Fruit fly (Drosophila melanogaster) whole organism, embryonic: ENCODE results near the gene CG33767.

ENCODE experiments used
- CG10366 ChIP-seq: fragments of 200-800 bp; sonication (Bioruptor generic); IDR thresholded peaks from 2 replicates; pipeline ENCODE4 v1.3.6; 2022; ENCODE audit warnings: missing biosample characterization, missing genetic modification characterization
- CG10979 ChIP-seq: fragments of 200-800 bp; sonication (Bioruptor generic); optimal IDR thresholded peaks from 2 replicates; lab custom pipeline; 2018; ENCODE audit warnings: missing biosample characterization, mild to moderate bottlenecking, missing genetic modification characterization, moderate library complexity
- CG12769 ChIP-seq: fragments of 200-800 bp; sonication (Bioruptor generic); optimal IDR thresholded peaks from 2 replicates; lab custom pipeline; 2019; ENCODE audit warnings: missing biosample characterization, mild to moderate bottlenecking, missing genetic modification characterization, moderate library complexity
- CG13775 ChIP-seq: fragments of 200-800 bp; sonication (Bioruptor generic); optimal IDR thresholded peaks from 3 replicates; lab custom pipeline; 2017; ENCODE audit warnings: missing biosample characterization, mild to moderate bottlenecking, missing genetic modification characterization
- CG1603 ChIP-seq: fragments of 200-800 bp; sonication (Bioruptor generic); optimal IDR thresholded peaks from 2 replicates; lab custom pipeline; 2019; ENCODE audit warnings: missing biosample characterization, mild to moderate bottlenecking, missing genetic modification characterization, moderate library complexity
- CG17328 ChIP-seq: fragments of 200-800 bp; sonication (Bioruptor generic); IDR thresholded peaks from 2 replicates; pipeline ENCODE4 v1.3.6; 2022; ENCODE audit warnings: missing biosample characterization, missing genetic modification characterization
- CG17359 ChIP-seq: fragments of 200-800 bp; sonication (Bioruptor generic); optimal IDR thresholded peaks from 3 replicates; lab custom pipeline; 2018; ENCODE audit warnings: missing biosample characterization, mild to moderate bottlenecking, missing genetic modification characterization, moderate library complexity
- CG17802 ChIP-seq: fragments of 200-800 bp; sonication (Bioruptor generic); optimal IDR thresholded peaks from 2 replicates; lab custom pipeline; 2018; ENCODE audit warnings: missing biosample characterization, mild to moderate bottlenecking, missing genetic modification characterization, moderate library complexity
- CG18599 ChIP-seq: fragments of 200-800 bp; sonication (Bioruptor generic); optimal IDR thresholded peaks from 3 replicates; lab custom pipeline; 2017; ENCODE audit warnings: missing biosample characterization, missing genetic modification characterization, mild to moderate bottlenecking, moderate library complexity, missing genetic modification reagents
- CG2678 ChIP-seq: fragments of 200-800 bp; sonication (Bioruptor generic); optimal IDR thresholded peaks from 3 replicates; lab custom pipeline; 2019; ENCODE audit warnings: missing biosample characterization, mild to moderate bottlenecking, missing genetic modification characterization, moderate library complexity
- CG30431 ChIP-seq: fragments of 200-800 bp; sonication (Bioruptor generic); optimal IDR thresholded peaks from 2 replicates; lab custom pipeline; 2017; ENCODE audit warnings: missing biosample characterization, missing genetic modification characterization
- CG31441 ChIP-seq: fragments of 200-800 bp; sonication (Bioruptor generic); IDR thresholded peaks from 2 replicates; pipeline ENCODE4 v1.3.6; 2022; ENCODE audit warnings: missing biosample characterization, missing genetic modification characterization
- CG32532 ChIP-seq: fragments of 200-800 bp; sonication (Bioruptor generic); IDR thresholded peaks from 2 replicates; pipeline ENCODE4 v1.3.6; 2022; ENCODE audit warnings: missing biosample characterization, missing genetic modification characterization
- CG34422 ChIP-seq: fragments of 200-800 bp; sonication (Bioruptor generic); IDR thresholded peaks from 3 replicates; pipeline ENCODE4 v1.3.6; 2022; ENCODE audit warnings: missing biosample characterization, missing genetic modification characterization
- CG8290 ChIP-seq, 3 experiments: fragments of 200-800 bp; sonication (Bioruptor generic); optimal IDR thresholded peaks; 2 replicates each; lab custom pipeline; 2016 to 2019; ENCODE audit warnings: missing biosample characterization in 3 of 3, missing genetic modification characterization in 3 of 3, mild to moderate bottlenecking in 2 of 3, moderate library complexity in 1 of 3
- CG8388 ChIP-seq: fragments of 200-800 bp; sonication (Bioruptor generic); optimal IDR thresholded peaks from 2 replicates; lab custom pipeline; 2019; ENCODE audit warnings: missing biosample characterization, mild to moderate bottlenecking, missing genetic modification characterization, moderate library complexity
- Chrac-16 ChIP-seq: fragments of 200-800 bp; sonication (Bioruptor generic); optimal IDR thresholded peaks from 3 replicates; lab custom pipeline; 2016; ENCODE audit warnings: missing biosample characterization, missing genetic modification characterization
- CoRest ChIP-seq: fragments of 200-800 bp; sonication (Bioruptor generic); optimal IDR thresholded peaks from 3 replicates; lab custom pipeline; 2018; ENCODE audit warnings: missing biosample characterization, mild to moderate bottlenecking, missing genetic modification characterization, moderate library complexity
- Ets65A ChIP-seq: fragments of 200-800 bp; sonication (Bioruptor generic); peaks from one replicate; lab custom pipeline; 2016; ENCODE audit warnings: missing biosample characterization, missing genetic modification characterization
- GATAe ChIP-seq: fragments of 200-800 bp; sonication (Bioruptor generic); conservative IDR thresholded peaks from 2 replicates; pipeline ENCODE4 v1.3.6; 2022; ENCODE audit warnings: missing biosample characterization, missing genetic modification characterization
- H15 ChIP-seq: fragments of 200-800 bp; sonication (Bioruptor generic); IDR thresholded peaks from 3 replicates; pipeline ENCODE4 v1.3.6; 2022; ENCODE audit warnings: missing biosample characterization, missing genetic modification characterization
- HLH54F ChIP-seq: fragments of 200-800 bp; sonication (Bioruptor generic); optimal IDR thresholded peaks from 3 replicates; lab custom pipeline; 2016; ENCODE audit warnings: missing biosample characterization, missing genetic modification characterization
- Hand ChIP-seq: fragments of 200-800 bp; sonication (Bioruptor generic); optimal IDR thresholded peaks from 2 replicates; lab custom pipeline; 2017; ENCODE audit warnings: mild to moderate bottlenecking, missing biosample characterization, missing genetic modification reagents, missing genetic modification characterization
- Hsf ChIP-seq: fragments of 200-800 bp; sonication (Bioruptor generic); optimal IDR thresholded peaks from 3 replicates; lab custom pipeline; 2016; ENCODE audit warnings: missing biosample characterization, missing genetic modification characterization
- NC2α ChIP-seq: fragments of 200-800 bp; sonication (Bioruptor generic); optimal IDR thresholded peaks from 2 replicates; lab custom pipeline; 2016; ENCODE audit warnings: missing biosample characterization, missing genetic modification characterization
- Opbp ChIP-seq: fragments of 200-800 bp; sonication (Bioruptor generic); IDR thresholded peaks from 3 replicates; pipeline ENCODE4 v1.3.6; 2022; ENCODE audit warnings: missing biosample characterization, missing genetic modification characterization; ENCODE audit not compliant: partially characterized antibody
- Sox102F ChIP-seq: fragments of 200-800 bp; sonication (Bioruptor generic); optimal IDR thresholded peaks from 2 replicates; lab custom pipeline; 2018; ENCODE audit warnings: missing biosample characterization, mild to moderate bottlenecking, missing genetic modification characterization, moderate library complexity
- Xbp1 ChIP-seq: fragments of 200-800 bp; sonication (Bioruptor generic); optimal IDR thresholded peaks from 3 replicates; lab custom pipeline; 2016; ENCODE audit warnings: missing biosample characterization, mild to moderate bottlenecking, missing genetic modification characterization
- aop ChIP-seq: fragments of 200-800 bp; sonication (Bioruptor generic); IDR thresholded peaks from 2 replicates; pipeline ENCODE4 v1.3.6; 2022; ENCODE audit warnings: missing biosample characterization, missing genetic modification characterization
- az2 ChIP-seq: fragments of 200-800 bp; sonication (Bioruptor generic); optimal IDR thresholded peaks from 3 replicates; lab custom pipeline; 2016; ENCODE audit warnings: missing biosample characterization, missing genetic modification characterization
- ci ChIP-seq: fragments of 200-800 bp; sonication (Bioruptor generic); IDR thresholded peaks from 3 replicates; pipeline ENCODE4 v1.3.6; 2022; ENCODE audit warnings: missing biosample characterization, missing genetic modification characterization
- dmrt99B ChIP-seq: fragments of 200-800 bp; sonication (Bioruptor generic); optimal IDR thresholded peaks from 2 replicates; lab custom pipeline; 2018; ENCODE audit warnings: missing biosample characterization, mild to moderate bottlenecking, missing genetic modification characterization, moderate library complexity
- esg ChIP-seq: fragments of 200-800 bp; sonication (Bioruptor generic); conservative IDR thresholded peaks from 2 replicates; pipeline ENCODE4 v1.3.6; 2022; ENCODE audit warnings: missing biosample characterization, missing genetic modification characterization
- eve ChIP-seq, 2 experiments: fragments of >200 bp; optimal IDR thresholded peaks; 2 replicates each; lab custom pipeline; 2017; ENCODE audit warnings: missing biosample characterization in 2 of 2, missing genetic modification characterization in 2 of 2
- ewg ChIP-seq: fragments of 200-800 bp; sonication (Bioruptor generic); optimal IDR thresholded peaks from 3 replicates; lab custom pipeline; 2017; ENCODE audit warnings: mild to moderate bottlenecking, missing biosample characterization, missing genetic modification reagents, missing genetic modification characterization
- gcm2 ChIP-seq: fragments of 200-800 bp; sonication (Bioruptor generic); optimal IDR thresholded peaks from 2 replicates; lab custom pipeline; 2016; ENCODE audit warnings: missing biosample characterization, missing genetic modification characterization
- ind ChIP-seq: fragments of 200-800 bp; sonication (Bioruptor generic); optimal IDR thresholded peaks from 3 replicates; lab custom pipeline; 2016; ENCODE audit warnings: missing biosample characterization, missing genetic modification characterization
- lab ChIP-seq: fragments of 200-800 bp; sonication (Bioruptor generic); optimal IDR thresholded peaks from 3 replicates; lab custom pipeline; 2017; ENCODE audit warnings: missing biosample characterization, missing genetic modification characterization, mild to moderate bottlenecking, moderate library complexity, missing genetic modification reagents
- nmo ChIP-seq: fragments of 200-800 bp; sonication (Bioruptor generic); optimal IDR thresholded peaks from 2 replicates; lab custom pipeline; 2018; ENCODE audit warnings: missing biosample characterization, mild to moderate bottlenecking, missing genetic modification characterization, moderate library complexity
- odd ChIP-seq: fragments of 200-800 bp; sonication (Bioruptor generic); optimal IDR thresholded peaks from 2 replicates; lab custom pipeline; 2017; ENCODE audit warnings: missing biosample characterization, mild to moderate bottlenecking, missing genetic modification characterization
- sc ChIP-seq, 3 experiments: fragments of >200 bp in 2 of 3; fragments of 200-800 bp in 1 of 3; sonication (Bioruptor generic) in 1 of 3; optimal IDR thresholded peaks; 2 replicates in 2 of 3; 3 replicates in 1 of 3; lab custom pipeline; 2017; ENCODE audit warnings: mild to moderate bottlenecking in 1 of 3, missing biosample characterization in 1 of 3, missing genetic modification characterization in 1 of 3, missing genetic modification reagents in 1 of 3
- sd ChIP-seq: fragments of 200-800 bp; sonication (Bioruptor generic); optimal IDR thresholded peaks from 3 replicates; lab custom pipeline; 2018; ENCODE audit warnings: missing biosample characterization, mild to moderate bottlenecking, missing genetic modification characterization, moderate library complexity
- sens ChIP-seq: fragments of 200-800 bp; sonication (Bioruptor generic); peaks from one replicate; lab custom pipeline; 2016; ENCODE audit warnings: missing biosample characterization, missing genetic modification characterization
- sug ChIP-seq: fragments of 200-800 bp; optimal IDR thresholded peaks from 2 replicates; lab custom pipeline; 2019; ENCODE audit warnings: missing biosample characterization, mild to moderate bottlenecking, missing genetic modification characterization, moderate library complexity
- toy ChIP-seq: fragments of 200-800 bp; sonication (Bioruptor generic); IDR thresholded peaks from 2 replicates; pipeline ENCODE4 v1.3.6; 2022; ENCODE audit warnings: missing biosample characterization, missing genetic modification characterization
- trem ChIP-seq: fragments of 200-800 bp; optimal IDR thresholded peaks from 3 replicates; lab custom pipeline; 2019; ENCODE audit warnings: missing biosample characterization, mild to moderate bottlenecking, missing genetic modification characterization, moderate library complexity
- vvl ChIP-seq: fragments of 200-800 bp; sonication (Bioruptor generic); IDR thresholded peaks from 2 replicates; pipeline ENCODE4 v1.3.6; 2022; ENCODE audit warnings: missing biosample characterization, missing genetic modification characterization
- zf30C ChIP-seq: fragments of 200-800 bp; sonication (Bioruptor generic); optimal IDR thresholded peaks from 3 replicates; lab custom pipeline; 2018; ENCODE audit warnings: missing biosample characterization, mild to moderate bottlenecking, missing genetic modification characterization
- zfh1 ChIP-seq: fragments of 200-800 bp; sonication (Bioruptor generic); IDR thresholded peaks from 3 replicates; pipeline ENCODE4 v1.3.6; 2022; ENCODE audit warnings: missing biosample characterization, missing genetic modification characterization

Gene CG33767

DNA sequence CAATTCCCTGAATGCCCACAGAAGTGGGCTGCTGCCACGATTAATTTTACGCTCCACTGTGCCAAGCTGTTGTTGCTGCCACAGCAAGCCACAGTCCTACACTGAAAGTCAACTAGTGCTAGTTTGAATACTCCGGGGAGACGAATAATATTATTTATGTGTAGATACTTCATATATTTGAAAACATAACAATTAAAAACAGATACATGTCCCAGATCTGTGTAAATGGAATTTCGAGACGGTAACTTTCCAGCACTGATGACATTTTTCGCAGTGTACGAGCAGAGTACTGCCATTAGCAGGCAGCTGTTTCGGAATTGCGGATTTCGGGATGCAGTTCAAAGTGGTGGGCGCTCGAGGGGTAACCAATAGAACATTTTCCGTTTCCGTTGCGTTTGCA, 19.0 kb downstream of the CG33767 start (continued):
- TF ChIP-seq sc (optimal IDR thresholded peaks at IDR 0.05; lab: Kevin White, UChicago) (no peak), sc (GFP tag; optimal IDR thresholded peaks at IDR 0.05; lab: Kevin White, UChicago) (peak; percentile 2), trem (tag; lab: Kevin White, UChicago) (peak; percentile 24), ci (GFP tag; lab: Robert Waterston, UW) (peak; percentile 61; the same call in 1 of the 3 replicates), Ets65A (GFP tag; lab: Kevin White, UChicago) (peak; percentile 92), Xbp1 (GFP tag; lab: Kevin White, UChicago) (peak; percentile 34), az2 (GFP tag; lab: Kevin White, UChicago) (peak; percentile 33), HLH54F (GFP tag; lab: Kevin White, UChicago) (peak; percentile 0), CG17359 (tag; lab: Kevin White, UChicago) (peak; percentile 43), CG12769 (tag; lab: Kevin White, UChicago) (peak; percentile 44), zf30C (GFP tag; lab: Kevin White, UChicago) (no peak), dmrt99B (tag; lab: Kevin White, UChicago) (peak; percentile 30), Hsf (peak; percentile 17), lab (GFP tag; lab: Kevin White, UChicago) (peak; percentile 39), Hand (GFP tag; lab: Kevin White, UChicago) (no peak), ewg (GFP tag; lab: Kevin White, UChicago) (peak; percentile 0), CG18599 (GFP tag; lab: Kevin White, UChicago) (peak; percentile 20), ind (peak; percentile 41), CG17328 (GFP tag; lab: Robert Waterston, UW) (peak; percentile 65), sug (tag; lab: Kevin White, UChicago) (no peak), sd (no peak), Opbp (GFP tag; lab: Robert Waterston, UW) (no peak), toy (GFP tag; lab: Robert Waterston, UW) (no peak), CG30431 (GFP tag; lab: Kevin White, UChicago) (peak; percentile 8), eve (GFP tag; optimal IDR thresholded peaks at IDR 0.05; lab: Kevin White, UChicago) (peak in 1 of 2 experiments; percentile 40), CG1603 (tag; lab: Kevin White, UChicago) (peak; percentile 62), CG10366 (peak; percentile 13; the same call in 1 of the 2 replicates), sens (GFP tag; lab: Kevin White, UChicago) (peak; percentile 87), CG2678 (tag; lab: Kevin White, UChicago) (peak; percentile 42), odd (GFP tag; lab: Kevin White, UChicago) (no peak), NC2α (GFP tag; lab: Kevin White, UChicago) (no peak), H15 (GFP tag; lab: Robert Waterston, UW) (0 out of 3 replicates have a peak, but pooled peaks have one; percentile 24), CG8290 (GFP tag; optimal IDR thresholded peaks at IDR 0.05; lab: Kevin White, UChicago) (no peak), CG8290 (tag; optimal IDR thresholded peaks at IDR 0.05; lab: Kevin White, UChicago) (peak in 1 of 2 experiments; percentile 34), CG8388 (GFP tag; lab: Kevin White, UChicago) (peak; percentile 22), esg (0 out of 2 replicates have a peak, but pooled peaks have one; percentile 13), zfh1 (GFP tag; lab: Robert Waterston, UW) (peak; percentile 55; the same call in 1 of the 3 replicates), Sox102F (GFP tag; lab: Kevin White, UChicago) (peak; percentile 21), CG34422 (no peak), CG13775 (GFP tag; lab: Kevin White, UChicago) (peak; percentile 3), CG10979 (tag; lab: Kevin White, UChicago) (no peak), CG17802 (tag; lab: Kevin White, UChicago) (no peak), gcm2 (GFP tag; lab: Kevin White, UChicago) (no peak), GATAe (GFP tag; lab: Robert Waterston, UW) (no peak), CG32532 (GFP tag; lab: Robert Waterston, UW) (no peak), CoRest (tag; lab: Kevin White, UChicago) (peak; percentile 1), Chrac-16 (GFP tag; lab: Kevin White, UChicago) (peak; percentile 18), aop (GFP tag; lab: Robert Waterston, UW) (no peak), vvl (GFP tag; lab: Robert Waterston, UW) (0 out of 2 replicates have a peak, but pooled peaks have one; percentile 32), nmo (GFP tag; lab: Kevin White, UChicago) (peak; percentile 39), CG31441 (GFP tag; lab: Robert Waterston, UW) (0 out of 2 replicates have a peak, but pooled peaks have one; percentile 21)
